Fruit fly (Drosophila melanogaster) whole organism, embryonic: ENCODE data around the gene CG12674.
A peak's percentile ranks its signal among the peaks of the same experiment; 100 is the strongest.

Source experiments
- Asciz ChIP-seq: fragments of 200-800 bp; sonication (Bioruptor generic); optimal IDR thresholded peaks from 2 replicates; lab custom pipeline; 2017; ENCODE audit warnings: missing biosample characterization, mild to moderate bottlenecking, missing genetic modification characterization, missing genetic modification reagents
- B-H1 ChIP-seq: fragments of 200-800 bp; sonication (Bioruptor generic); IDR thresholded peaks from 3 replicates; pipeline ENCODE4 v1.3.6; 2022; ENCODE audit warnings: missing biosample characterization, missing genetic modification characterization
- Blimp-1 ChIP-seq: fragments of 200-800 bp; sonication (Bioruptor generic); optimal IDR thresholded peaks from 3 replicates; lab custom pipeline; 2018; ENCODE audit warnings: missing biosample characterization, missing genetic modification characterization, mild to moderate bottlenecking, moderate library complexity, missing genetic modification reagents
- CG10209 ChIP-seq: fragments of 200-800 bp; sonication (Bioruptor generic); optimal IDR thresholded peaks from 3 replicates; lab custom pipeline; 2017; ENCODE audit warnings: missing biosample characterization, mild to moderate bottlenecking, missing genetic modification characterization, missing genetic modification reagents
- CG1024 ChIP-seq: fragments of 200-800 bp; sonication (Bioruptor generic); IDR thresholded peaks from 2 replicates; pipeline ENCODE4 v1.3.6; 2022; ENCODE audit warnings: missing biosample characterization, missing genetic modification characterization
- CG10654 ChIP-seq: fragments of 200-800 bp; sonication (Bioruptor generic); optimal IDR thresholded peaks from 2 replicates; lab custom pipeline; 2016; ENCODE audit warnings: missing biosample characterization, missing genetic modification characterization
- CG10979 ChIP-seq: fragments of 200-800 bp; sonication (Bioruptor generic); optimal IDR thresholded peaks from 2 replicates; lab custom pipeline; 2018; ENCODE audit warnings: missing biosample characterization, mild to moderate bottlenecking, missing genetic modification characterization, moderate library complexity
- CG11093 ChIP-seq: fragments of 200-800 bp; sonication (Bioruptor generic); IDR thresholded peaks from 3 replicates; pipeline ENCODE4 v1.3.6; 2022; ENCODE audit warnings: missing biosample characterization, missing genetic modification characterization
- CG11398 ChIP-seq: fragments of 200-800 bp; sonication (Bioruptor generic); optimal IDR thresholded peaks from 2 replicates; lab custom pipeline; 2016; ENCODE audit warnings: missing biosample characterization, missing genetic modification characterization
- CG13287 ChIP-seq: fragments of 200-800 bp; sonication (Bioruptor generic); IDR thresholded peaks from 2 replicates; pipeline ENCODE4 v1.3.6; 2022; ENCODE audit warnings: missing biosample characterization, missing genetic modification characterization; ENCODE audit not compliant: partially characterized antibody
- CG13296 ChIP-seq: fragments of 200-800 bp; sonication (Bioruptor generic); optimal IDR thresholded peaks from 3 replicates; lab custom pipeline; 2018; ENCODE audit warnings: missing biosample characterization, mild to moderate bottlenecking, missing genetic modification characterization
- CG13775 ChIP-seq: fragments of 200-800 bp; sonication (Bioruptor generic); optimal IDR thresholded peaks from 3 replicates; lab custom pipeline; 2017; ENCODE audit warnings: missing biosample characterization, mild to moderate bottlenecking, missing genetic modification characterization
- CG14710 ChIP-seq: fragments of 200-800 bp; sonication (Bioruptor generic); optimal IDR thresholded peaks from 3 replicates; lab custom pipeline; 2019; ENCODE audit warnings: missing biosample characterization, mild to moderate bottlenecking, missing genetic modification characterization, moderate library complexity
- CG15479 ChIP-seq: fragments of 200-800 bp; sonication (Bioruptor generic); optimal IDR thresholded peaks from 3 replicates; lab custom pipeline; 2019; ENCODE audit warnings: missing biosample characterization, mild to moderate bottlenecking, missing genetic modification characterization, moderate library complexity
- CG17829 ChIP-seq: fragments of 200-800 bp; optimal IDR thresholded peaks from 2 replicates; lab custom pipeline; 2019; ENCODE audit warnings: missing biosample characterization, mild to moderate bottlenecking, missing genetic modification characterization, moderate library complexity
- CG1792 ChIP-seq: fragments of 200-800 bp; sonication (Bioruptor generic); optimal IDR thresholded peaks from 2 replicates; lab custom pipeline; 2016; ENCODE audit warnings: missing biosample characterization, missing genetic modification characterization
- CG18764 ChIP-seq: fragments of 200-800 bp; sonication (Bioruptor generic); optimal IDR thresholded peaks from 3 replicates; lab custom pipeline; 2016; ENCODE audit warnings: missing biosample characterization, missing genetic modification characterization
- CG2202 ChIP-seq: fragments of 200-800 bp; sonication (Bioruptor generic); optimal IDR thresholded peaks from 2 replicates; lab custom pipeline; 2018; ENCODE audit warnings: missing biosample characterization, mild to moderate bottlenecking, missing genetic modification characterization
- CG7357 ChIP-seq: fragments of 200-800 bp; sonication (Bioruptor generic); IDR thresholded peaks from 3 replicates; pipeline ENCODE4 v1.3.6; 2022; ENCODE audit warnings: missing biosample characterization, missing genetic modification characterization
- CG7745 ChIP-seq: fragments of 200-800 bp; sonication (Bioruptor generic); optimal IDR thresholded peaks from 2 replicates; lab custom pipeline; 2018; ENCODE audit warnings: missing biosample characterization, mild to moderate bottlenecking, missing genetic modification characterization, moderate library complexity
- CG8290 ChIP-seq, 3 experiments: fragments of 200-800 bp; sonication (Bioruptor generic); optimal IDR thresholded peaks; 2 replicates each; lab custom pipeline; 2016 to 2019; ENCODE audit warnings: missing biosample characterization in 3 of 3, missing genetic modification characterization in 3 of 3, mild to moderate bottlenecking in 2 of 3, moderate library complexity in 1 of 3
- CG8924 ChIP-seq: fragments of 200-800 bp; optimal IDR thresholded peaks from 3 replicates; lab custom pipeline; 2019; ENCODE audit warnings: missing biosample characterization, mild to moderate bottlenecking, missing genetic modification characterization, moderate library complexity
- CG8944 ChIP-seq: fragments of 200-800 bp; sonication (Bioruptor generic); optimal IDR thresholded peaks from 3 replicates; lab custom pipeline; 2016; ENCODE audit warnings: missing biosample characterization, missing genetic modification characterization
- CG9797 ChIP-seq: fragments of 200-800 bp; sonication (Bioruptor generic); optimal IDR thresholded peaks from 3 replicates; lab custom pipeline; 2018; ENCODE audit warnings: missing biosample characterization, mild to moderate bottlenecking, missing genetic modification characterization
- CG9932 ChIP-seq: fragments of 200-800 bp; sonication (Bioruptor generic); IDR thresholded peaks from 2 replicates; pipeline ENCODE4 v1.3.6; 2022; ENCODE audit warnings: missing biosample characterization, missing genetic modification characterization
- Drgx ChIP-seq: fragments of 200-800 bp; sonication (Bioruptor generic); IDR thresholded peaks from 2 replicates; pipeline ENCODE4 v1.3.6; 2022; ENCODE audit warnings: missing biosample characterization, missing genetic modification characterization
- Gsc ChIP-seq: fragments of 200-800 bp; sonication (Bioruptor generic); IDR thresholded peaks from 2 replicates; pipeline ENCODE4 v1.3.6; 2022; ENCODE audit warnings: missing biosample characterization, missing genetic modification characterization
- Hmr ChIP-seq: fragments of 200-800 bp; sonication (Bioruptor generic); optimal IDR thresholded peaks from 3 replicates; lab custom pipeline; 2017; ENCODE audit warnings: mild to moderate bottlenecking, missing biosample characterization, missing genetic modification reagents, missing genetic modification characterization
- NC2α ChIP-seq: fragments of 200-800 bp; sonication (Bioruptor generic); optimal IDR thresholded peaks from 2 replicates; lab custom pipeline; 2016; ENCODE audit warnings: missing biosample characterization, missing genetic modification characterization
- Opbp ChIP-seq: fragments of 200-800 bp; sonication (Bioruptor generic); IDR thresholded peaks from 3 replicates; pipeline ENCODE4 v1.3.6; 2022; ENCODE audit warnings: missing biosample characterization, missing genetic modification characterization; ENCODE audit not compliant: partially characterized antibody
- PHDP ChIP-seq: fragments of 200-800 bp; sonication (Bioruptor generic); optimal IDR thresholded peaks from 3 replicates; lab custom pipeline; 2018; ENCODE audit warnings: missing biosample characterization, mild to moderate bottlenecking, missing genetic modification characterization, moderate library complexity
- Rx ChIP-seq: fragments of 200-800 bp; sonication (Bioruptor generic); IDR thresholded peaks from 2 replicates; pipeline ENCODE4 v1.3.6; 2022; ENCODE audit warnings: missing biosample characterization, missing genetic modification characterization
- Sox100B ChIP-seq: fragments of 200-800 bp; sonication (Bioruptor generic); optimal IDR thresholded peaks from 3 replicates; lab custom pipeline; 2018; ENCODE audit warnings: missing biosample characterization, mild to moderate bottlenecking, missing genetic modification characterization
- Spps ChIP-seq: fragments of 200-800 bp; sonication (Bioruptor generic); optimal IDR thresholded peaks from 2 replicates; lab custom pipeline; 2018; ENCODE audit warnings: missing biosample characterization, mild to moderate bottlenecking, missing genetic modification characterization
- ash1 ChIP-seq: fragments of 200-800 bp; sonication (Bioruptor generic); optimal IDR thresholded peaks from 2 replicates; lab custom pipeline; 2018; ENCODE audit warnings: missing biosample characterization, mild to moderate bottlenecking, missing genetic modification characterization
- bcd ChIP-seq: fragments of 200-800 bp; sonication (Bioruptor generic); optimal IDR thresholded peaks from 2 replicates; lab custom pipeline; 2017; ENCODE audit warnings: missing biosample characterization, mild to moderate bottlenecking, missing genetic modification characterization
- caup ChIP-seq: fragments of 200-800 bp; sonication (Bioruptor generic); optimal IDR thresholded peaks from 3 replicates; lab custom pipeline; 2017; ENCODE audit warnings: missing biosample characterization, mild to moderate bottlenecking, missing genetic modification characterization, moderate library complexity; ENCODE audit not compliant: severe bottlenecking
- en ChIP-seq: fragments of 200-800 bp; sonication (Bioruptor generic); optimal IDR thresholded peaks from 2 replicates; lab custom pipeline; 2016; ENCODE audit warnings: missing biosample characterization, missing genetic modification characterization
- grau ChIP-seq: fragments of 200-800 bp; optimal IDR thresholded peaks from 3 replicates; lab custom pipeline; 2019; ENCODE audit warnings: missing biosample characterization, mild to moderate bottlenecking, missing genetic modification characterization, moderate library complexity
- gsb ChIP-seq: fragments of 200-800 bp; sonication (Bioruptor generic); IDR thresholded peaks from 2 replicates; pipeline ENCODE4 v1.3.6; 2022; ENCODE audit warnings: missing biosample characterization, missing genetic modification characterization
- hbn ChIP-seq: fragments of 200-800 bp; sonication (Bioruptor generic); IDR thresholded peaks from 2 replicates; pipeline ENCODE4 v1.3.6; 2022; ENCODE audit warnings: missing biosample characterization, missing genetic modification characterization; ENCODE audit not compliant: partially characterized antibody
- mam ChIP-seq: fragments of 200-800 bp; sonication (Bioruptor generic); optimal IDR thresholded peaks from 3 replicates; lab custom pipeline; 2016; ENCODE audit warnings: missing biosample characterization, missing genetic modification characterization
- pan ChIP-seq, 4 experiments: fragments of >200 bp in 3 of 4; fragments of 200-800 bp in 1 of 4; sonication (Bioruptor generic) in 1 of 4; optimal IDR thresholded peaks in 3 of 4; IDR thresholded peaks in 1 of 4; 2 replicates each; pipeline versions ENCODE4 v1.3.6 to Lab custom; 2017 to 2022; ENCODE audit warnings: missing biosample characterization in 2 of 4, missing genetic modification characterization in 2 of 4, mixed read lengths in 1 of 4
- pb ChIP-seq: fragments of 200-800 bp; sonication (Bioruptor generic); optimal IDR thresholded peaks from 3 replicates; lab custom pipeline; 2016; ENCODE audit warnings: missing biosample characterization, missing genetic modification characterization
- pfk ChIP-seq: fragments of 200-800 bp; sonication (Bioruptor generic); optimal IDR thresholded peaks from 2 replicates; lab custom pipeline; 2018; ENCODE audit warnings: missing biosample characterization, mild to moderate bottlenecking, missing genetic modification characterization, moderate library complexity
- sob ChIP-seq: fragments of 200-800 bp; sonication (Bioruptor generic); IDR thresholded peaks from 2 replicates; pipeline ENCODE4 v1.3.6; 2022; ENCODE audit warnings: missing biosample characterization, missing genetic modification characterization
- sr ChIP-seq: fragments of 200-800 bp; sonication (Bioruptor generic); IDR thresholded peaks from 3 replicates; pipeline ENCODE4 v1.3.6; 2022; ENCODE audit warnings: missing biosample characterization, missing genetic modification characterization
- twi ChIP-seq: fragments of 200-800 bp; optimal IDR thresholded peaks from 2 replicates; lab custom pipeline; 2019; ENCODE audit warnings: missing biosample characterization, mild to moderate bottlenecking, missing genetic modification characterization, moderate library complexity
- usp ChIP-seq: fragments of >200 bp; optimal IDR thresholded peaks from 2 replicates; lab custom pipeline; 2017; ENCODE audit warnings: missing biosample characterization, missing genetic modification characterization

CG12674 gene

dm6 chr2L:2037551-2038252, 42.0 kb upstream of the CG12674 start (continued):
- TF ChIP-seq CG2202 (tag; lab: Kevin White, UChicago) (no peak), twi (tag; lab: Kevin White, UChicago) (no peak), CG13775 (GFP tag; lab: Kevin White, UChicago) (no peak), Opbp (GFP tag; lab: Robert Waterston, UW) (peak; percentile 95), Asciz (GFP tag; lab: Kevin White, UChicago) (no peak), usp (GFP tag; lab: Kevin White, UChicago) (no peak), CG13287 (GFP tag; lab: Robert Waterston, UW) (peak; percentile 97), Drgx (GFP tag; lab: Robert Waterston, UW) (no peak), en (no peak), CG11398 (GFP tag; lab: Kevin White, UChicago) (no peak), CG9932 (GFP tag; lab: Robert Waterston, UW) (peak; percentile 61), pfk (GFP tag; lab: Kevin White, UChicago) (no peak), CG18764 (peak; percentile 19), CG10654 (peak; percentile 2), bcd (GFP tag; lab: Kevin White, UChicago) (peak; percentile 37), CG13296 (GFP tag; lab: Kevin White, UChicago) (no peak), PHDP (tag; lab: Kevin White, UChicago) (no peak), CG1024 (GFP tag; lab: Robert Waterston, UW) (no peak), CG1792 (GFP tag; lab: Kevin White, UChicago) (peak; percentile 44), mam (GFP tag; lab: Kevin White, UChicago) (peak; percentile 38), Sox100B (GFP tag; lab: Kevin White, UChicago) (no peak), Hmr (GFP tag; lab: Kevin White, UChicago) (peak; percentile 79), CG11093 (GFP tag; lab: Robert Waterston, UW) (no peak), CG7357 (GFP tag; lab: Robert Waterston, UW) (no peak), pan (optimal IDR thresholded peaks at IDR 0.05; lab: Kevin White, UChicago) (no peak), pan (GFP tag; optimal IDR thresholded peaks at IDR 0.05 in 1 of 2, IDR thresholded peaks at IDR 0.05 in 1 of 2) (no peak), CG14710 (peak; percentile 78), CG10979 (no peak), Spps (tag; lab: Kevin White, UChicago) (no peak), sr (GFP tag; lab: Robert Waterston, UW) (no peak), CG10209 (GFP tag; lab: Kevin White, UChicago) (no peak), CG8290 (GFP tag; optimal IDR thresholded peaks at IDR 0.05; lab: Kevin White, UChicago) (no peak), CG8290 (tag; optimal IDR thresholded peaks at IDR 0.05; lab: Kevin White, UChicago) (no peak), Gsc (GFP tag; lab: Robert Waterston, UW) (no peak), CG8944 (GFP tag; lab: Kevin White, UChicago) (peak; percentile 14), gsb (GFP tag; lab: Robert Waterston, UW) (no peak), B-H1 (GFP tag; lab: Robert Waterston, UW) (no peak), CG8924 (tag; lab: Kevin White, UChicago) (no peak), hbn (GFP tag; lab: Robert Waterston, UW) (peak; percentile 90), CG17829 (tag; lab: Kevin White, UChicago) (peak; percentile 56), CG15479 (no peak), NC2α (no peak), Blimp-1 (no peak), ash1 (no peak), CG9797 (GFP tag; lab: Kevin White, UChicago) (peak; percentile 63), grau (tag; lab: Kevin White, UChicago) (peak; percentile 34), caup (peak; percentile 15), CG7745 (tag; lab: Kevin White, UChicago) (no peak), sob (GFP tag; lab: Robert Waterston, UW) (0 out of 2 replicates have a peak, but pooled peaks have one; percentile 27), Rx (no peak), pb (GFP tag; lab: Kevin White, UChicago) (peak; percentile 15)
